Fruit fly (Drosophila melanogaster) whole organism, embryonic: ENCODE data around the gene CAHbeta.

Experiments
- Ada2b ChIP-seq: fragments of 200-800 bp; sonication (Bioruptor generic); IDR thresholded peaks from 2 replicates; pipeline ENCODE4 v1.3.6; 2022; ENCODE audit warnings: missing biosample characterization, missing genetic modification characterization
- Aef1 ChIP-seq: fragments of 200-800 bp; sonication (Bioruptor generic); IDR thresholded peaks from 3 replicates; pipeline ENCODE4 v1.3.6; 2022; ENCODE audit warnings: missing biosample characterization, missing genetic modification characterization
- Bteb2 ChIP-seq: fragments of 200-800 bp; sonication (Bioruptor generic); optimal IDR thresholded peaks from 2 replicates; lab custom pipeline; 2016; ENCODE audit warnings: missing biosample characterization, missing genetic modification characterization
- CG11504 ChIP-seq: fragments of 200-800 bp; sonication (Bioruptor generic); optimal IDR thresholded peaks from 3 replicates; lab custom pipeline; 2019; ENCODE audit warnings: missing biosample characterization, mild to moderate bottlenecking, missing genetic modification characterization, moderate library complexity
- CG12391 ChIP-seq: fragments of 200-800 bp; sonication (Bioruptor generic); optimal IDR thresholded peaks from 3 replicates; lab custom pipeline; 2018; ENCODE audit warnings: missing biosample characterization, mild to moderate bottlenecking, missing genetic modification characterization, moderate library complexity
- CG13296 ChIP-seq: fragments of 200-800 bp; sonication (Bioruptor generic); optimal IDR thresholded peaks from 3 replicates; lab custom pipeline; 2018; ENCODE audit warnings: missing biosample characterization, mild to moderate bottlenecking, missing genetic modification characterization
- CG14710 ChIP-seq: fragments of 200-800 bp; sonication (Bioruptor generic); optimal IDR thresholded peaks from 3 replicates; lab custom pipeline; 2019; ENCODE audit warnings: missing biosample characterization, mild to moderate bottlenecking, missing genetic modification characterization, moderate library complexity
- CG15073 ChIP-seq: fragments of 200-800 bp; sonication (Bioruptor generic); optimal IDR thresholded peaks from 2 replicates; lab custom pipeline; 2016; ENCODE audit warnings: missing biosample characterization, missing genetic modification characterization
- CG16815 ChIP-seq: fragments of 200-800 bp; sonication (Bioruptor generic); optimal IDR thresholded peaks from 3 replicates; lab custom pipeline; 2017; ENCODE audit warnings: missing biosample characterization, mild to moderate bottlenecking, missing genetic modification characterization
- CG17385 ChIP-seq: fragments of 200-800 bp; sonication (Bioruptor generic); optimal IDR thresholded peaks from 3 replicates; lab custom pipeline; 2018; ENCODE audit warnings: missing biosample characterization, mild to moderate bottlenecking, missing genetic modification characterization
- CG17829 ChIP-seq: fragments of 200-800 bp; optimal IDR thresholded peaks from 2 replicates; lab custom pipeline; 2019; ENCODE audit warnings: missing biosample characterization, mild to moderate bottlenecking, missing genetic modification characterization, moderate library complexity
- CG2129 ChIP-seq: fragments of 200-800 bp; sonication (Bioruptor generic); IDR thresholded peaks from 2 replicates; pipeline ENCODE4 v1.3.6; 2022; ENCODE audit warnings: missing biosample characterization, missing genetic modification characterization; ENCODE audit not compliant: partially characterized antibody
- CG2875 ChIP-seq: fragments of 200-800 bp; sonication (Bioruptor generic); optimal IDR thresholded peaks from 2 replicates; lab custom pipeline; 2017; ENCODE audit warnings: missing biosample characterization, mild to moderate bottlenecking, missing genetic modification characterization, missing genetic modification reagents
- CG31365 ChIP-seq: fragments of 200-800 bp; sonication (Bioruptor generic); optimal IDR thresholded peaks from 2 replicates; lab custom pipeline; 2018; ENCODE audit warnings: missing biosample characterization, mild to moderate bottlenecking, missing genetic modification characterization
- CG3726 ChIP-seq: fragments of 200-800 bp; sonication (Bioruptor generic); IDR thresholded peaks from 3 replicates; pipeline ENCODE4, ENCODE4 v1.3.6; 2022; ENCODE audit warnings: missing biosample characterization, missing genetic modification characterization
- CG42726 ChIP-seq: fragments of 200-800 bp; sonication (Bioruptor generic); IDR thresholded peaks from 2 replicates; pipeline ENCODE4 v1.3.6; 2022; ENCODE audit warnings: missing biosample characterization, missing genetic modification characterization; ENCODE audit not compliant: partially characterized antibody
- CG4282 ChIP-seq: fragments of 200-800 bp; sonication (Bioruptor generic); optimal IDR thresholded peaks from 2 replicates; lab custom pipeline; 2016; ENCODE audit warnings: missing biosample characterization, missing genetic modification characterization
- CG4404 ChIP-seq: fragments of 200-800 bp; sonication (Bioruptor generic); IDR thresholded peaks from 2 replicates; pipeline ENCODE4 v1.3.6; 2022; ENCODE audit warnings: missing biosample characterization, missing genetic modification characterization
- CG4730 ChIP-seq: fragments of 200-800 bp; sonication (Bioruptor generic); IDR thresholded peaks from 2 replicates; pipeline ENCODE4 v1.3.6; 2022; ENCODE audit warnings: missing biosample characterization, missing genetic modification characterization
- CG6272 ChIP-seq: fragments of 200-800 bp; sonication (Bioruptor generic); IDR thresholded peaks from 2 replicates; pipeline ENCODE4 v1.3.6; 2022; ENCODE audit warnings: missing biosample characterization, missing genetic modification characterization
- CG6654 ChIP-seq: fragments of 200-800 bp; sonication (Bioruptor generic); optimal IDR thresholded peaks from 2 replicates; lab custom pipeline; 2017; ENCODE audit warnings: missing biosample characterization, mild to moderate bottlenecking, missing genetic modification characterization
- CG6683 ChIP-seq: fragments of 200-800 bp; sonication (Bioruptor generic); optimal IDR thresholded peaks from 2 replicates; lab custom pipeline; 2017; ENCODE audit warnings: missing biosample characterization, mild to moderate bottlenecking, missing genetic modification characterization, missing genetic modification reagents
- CG7372 ChIP-seq: fragments of 200-800 bp; sonication (Bioruptor generic); IDR thresholded peaks from 2 replicates; pipeline ENCODE4 v1.3.6; 2022; ENCODE audit warnings: missing biosample characterization, missing genetic modification characterization
- CG7928 ChIP-seq: fragments of 200-800 bp; sonication (Bioruptor generic); optimal IDR thresholded peaks from 2 replicates; lab custom pipeline; 2017; ENCODE audit warnings: missing biosample characterization, mild to moderate bottlenecking, missing genetic modification characterization
- CG9437 ChIP-seq: fragments of 200-800 bp; sonication (Bioruptor generic); optimal IDR thresholded peaks from 2 replicates; lab custom pipeline; 2018; ENCODE audit warnings: missing biosample characterization, mild to moderate bottlenecking, missing genetic modification characterization
- CHES-1-like ChIP-seq: fragments of 200-800 bp; sonication (Bioruptor generic); optimal IDR thresholded peaks from 2 replicates; lab custom pipeline; 2016; ENCODE audit warnings: missing biosample characterization, missing genetic modification characterization
- E2f1 ChIP-seq: fragments of 200-800 bp; sonication (Bioruptor generic); IDR thresholded peaks from 2 replicates; pipeline ENCODE4 v1.3.6; 2022; ENCODE audit warnings: missing biosample characterization, missing genetic modification characterization
- Gsc ChIP-seq: fragments of 200-800 bp; sonication (Bioruptor generic); IDR thresholded peaks from 2 replicates; pipeline ENCODE4 v1.3.6; 2022; ENCODE audit warnings: missing biosample characterization, missing genetic modification characterization
- Hey ChIP-seq: fragments of 200-800 bp; sonication (Bioruptor generic); optimal IDR thresholded peaks from 3 replicates; lab custom pipeline; 2018; ENCODE audit warnings: missing biosample characterization, mild to moderate bottlenecking, missing genetic modification characterization
- Hr51 ChIP-seq, 2 experiments: fragments of 200-800 bp; sonication (Bioruptor generic); optimal IDR thresholded peaks; 2 replicates in 1 of 2; 3 replicates in 1 of 2; lab custom pipeline; 2016 to 2018; ENCODE audit warnings: missing biosample characterization in 2 of 2, missing genetic modification characterization in 2 of 2, mild to moderate bottlenecking in 1 of 2, moderate library complexity in 1 of 2
- Kr ChIP-seq: fragments of 200-800 bp; sonication (Bioruptor generic); optimal IDR thresholded peaks from 2 replicates; lab custom pipeline; 2017; ENCODE audit warnings: missing biosample characterization, mild to moderate bottlenecking, missing genetic modification characterization
- NK7.1 ChIP-seq: fragments of 200-800 bp; sonication (Bioruptor generic); optimal IDR thresholded peaks from 3 replicates; lab custom pipeline; 2016; ENCODE audit warnings: missing biosample characterization, missing genetic modification characterization
- Sox100B ChIP-seq: fragments of 200-800 bp; sonication (Bioruptor generic); optimal IDR thresholded peaks from 3 replicates; lab custom pipeline; 2018; ENCODE audit warnings: missing biosample characterization, mild to moderate bottlenecking, missing genetic modification characterization
- Taf1 ChIP-seq: fragments of 200-800 bp; sonication (Bioruptor generic); IDR thresholded peaks from 2 replicates; pipeline ENCODE4 v1.3.6; 2022; ENCODE audit warnings: missing biosample characterization, missing genetic modification characterization
- Xbp1 ChIP-seq: fragments of 200-800 bp; sonication (Bioruptor generic); optimal IDR thresholded peaks from 3 replicates; lab custom pipeline; 2016; ENCODE audit warnings: missing biosample characterization, mild to moderate bottlenecking, missing genetic modification characterization
- aop ChIP-seq: fragments of 200-800 bp; sonication (Bioruptor generic); IDR thresholded peaks from 2 replicates; pipeline ENCODE4 v1.3.6; 2022; ENCODE audit warnings: missing biosample characterization, missing genetic modification characterization
- ash1 ChIP-seq: fragments of 200-800 bp; sonication (Bioruptor generic); optimal IDR thresholded peaks from 2 replicates; lab custom pipeline; 2018; ENCODE audit warnings: missing biosample characterization, mild to moderate bottlenecking, missing genetic modification characterization
- bbx ChIP-seq: fragments of 200-800 bp; sonication (Bioruptor generic); IDR thresholded peaks from 2 replicates; pipeline ENCODE4 v1.3.6; 2022; ENCODE audit warnings: missing biosample characterization, missing genetic modification characterization; ENCODE audit not compliant: partially characterized antibody
- bigmax ChIP-seq: fragments of 200-800 bp; sonication (Bioruptor generic); optimal IDR thresholded peaks from 2 replicates; lab custom pipeline; 2018; ENCODE audit warnings: missing biosample characterization, mild to moderate bottlenecking, missing genetic modification characterization
- crc ChIP-seq: fragments of 200-800 bp; sonication (Bioruptor generic); optimal IDR thresholded peaks from 2 replicates; lab custom pipeline; 2016; ENCODE audit warnings: missing biosample characterization, missing genetic modification characterization
- dimm ChIP-seq: fragments of 200-800 bp; sonication (Bioruptor generic); IDR thresholded peaks from 2 replicates; pipeline ENCODE4 v1.3.6; 2022; ENCODE audit warnings: missing biosample characterization, missing genetic modification characterization
- dm ChIP-seq: fragments of 200-800 bp; sonication (Bioruptor generic); optimal IDR thresholded peaks from 3 replicates; lab custom pipeline; 2016; ENCODE audit warnings: missing biosample characterization, missing genetic modification characterization
- en ChIP-seq: fragments of 200-800 bp; sonication (Bioruptor generic); optimal IDR thresholded peaks from 2 replicates; lab custom pipeline; 2016; ENCODE audit warnings: missing biosample characterization, missing genetic modification characterization
- fru ChIP-seq: fragments of >200 bp; optimal IDR thresholded peaks from 2 replicates; lab custom pipeline; 2017
- kah ChIP-seq: fragments of 200-800 bp; sonication (Bioruptor generic); optimal IDR thresholded peaks from 2 replicates; lab custom pipeline; 2018; ENCODE audit warnings: missing biosample characterization, mild to moderate bottlenecking, missing genetic modification characterization
- nau ChIP-seq: fragments of 200-800 bp; sonication (Bioruptor generic); optimal IDR thresholded peaks from 3 replicates; lab custom pipeline; 2017; ENCODE audit warnings: missing biosample characterization, mild to moderate bottlenecking, missing genetic modification characterization, missing genetic modification reagents
- nmo ChIP-seq: fragments of 200-800 bp; sonication (Bioruptor generic); optimal IDR thresholded peaks from 2 replicates; lab custom pipeline; 2018; ENCODE audit warnings: missing biosample characterization, mild to moderate bottlenecking, missing genetic modification characterization, moderate library complexity
- stwl ChIP-seq: fragments of 200-800 bp; sonication (Bioruptor generic); optimal IDR thresholded peaks from 3 replicates; lab custom pipeline; 2018; ENCODE audit warnings: missing biosample characterization, mild to moderate bottlenecking, missing genetic modification characterization, moderate library complexity
- tll ChIP-seq, 2 experiments: fragments of 200-800 bp in 1 of 2; fragments of >200 bp in 1 of 2; sonication (Bioruptor generic) in 1 of 2; optimal IDR thresholded peaks; 2 replicates each; lab custom pipeline; 2017 to 2019; ENCODE audit warnings: missing biosample characterization in 2 of 2, missing genetic modification characterization in 2 of 2, mild to moderate bottlenecking in 1 of 2, moderate library complexity in 1 of 2
- wor ChIP-seq: fragments of 200-800 bp; sonication (Bioruptor generic); IDR thresholded peaks from 2 replicates; pipeline ENCODE4 v1.3.6; 2022; ENCODE audit warnings: missing biosample characterization, missing genetic modification characterization

The CAHbeta gene

DNA sequence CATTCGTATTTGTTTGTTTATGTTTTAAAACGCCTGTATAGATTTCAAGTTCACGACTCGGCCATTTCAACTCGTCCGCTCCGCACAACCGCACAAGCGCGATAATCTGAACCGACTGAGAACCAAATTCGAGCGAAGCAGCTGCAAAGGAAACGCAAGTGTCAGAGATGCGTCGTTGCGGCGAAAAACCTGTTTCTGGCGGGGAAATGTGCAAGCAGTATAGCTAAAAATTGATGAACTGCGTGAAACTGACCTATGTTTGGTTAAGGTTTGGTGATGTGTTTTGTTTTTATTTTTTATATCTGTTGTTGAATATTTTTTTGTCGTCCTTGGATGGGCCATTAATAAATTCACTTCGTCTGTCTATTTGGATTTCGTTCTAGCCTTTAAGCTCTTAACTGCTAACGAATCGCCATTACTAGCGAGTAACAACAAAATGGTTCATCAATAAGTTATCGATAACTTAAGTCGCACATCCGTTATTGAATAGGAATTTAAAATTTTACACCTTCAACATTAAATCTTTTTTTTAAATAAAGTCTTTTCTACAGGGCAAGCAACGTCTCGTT, 48.8 kb upstream of the CAHbeta start, which contains the start of gene pyd (continued):
- TF ChIP-seq stwl (peak; percentile 75), CG6683 (GFP tag; lab: Kevin White, UChicago) (no peak), wor (GFP tag; lab: Robert Waterston, UW) (no peak), fru (lab: Kevin White, UChicago) (no peak), Kr (GFP tag; lab: Kevin White, UChicago) (no peak), tll (GFP tag; optimal IDR thresholded peaks at IDR 0.05; lab: Kevin White, UChicago) (peak; percentile 17 to 71), CG7372 (GFP tag; lab: Robert Waterston, UW) (no peak), crc (GFP tag; lab: Kevin White, UChicago) (no peak), Hey (tag; lab: Kevin White, UChicago) (peak; percentile 53), Bteb2 (peak; percentile 63), Aef1 (GFP tag; lab: Robert Waterston, UW) (0 out of 3 replicates have a peak, but pooled peaks have one; percentile 22), CG4404 (0 out of 2 replicates have a peak, but pooled peaks have one; percentile 18), CG17829 (tag; lab: Kevin White, UChicago) (peak; percentile 71), CG7928 (GFP tag; lab: Kevin White, UChicago) (peak; percentile 43), CG9437 (GFP tag; lab: Kevin White, UChicago) (peak; percentile 43), Gsc (GFP tag; lab: Robert Waterston, UW) (no peak), dimm (GFP tag; lab: Robert Waterston, UW) (no peak), CG6654 (GFP tag; lab: Kevin White, UChicago) (no peak), Ada2b (GFP tag; lab: Robert Waterston, UW) (0 out of 2 replicates have a peak, but pooled peaks have one; percentile 18), E2f1 (GFP tag; lab: Robert Waterston, UW) (no peak), CG2129 (no peak), CG31365 (peak; percentile 28), aop (GFP tag; lab: Robert Waterston, UW) (no peak), CG12391 (tag; lab: Kevin White, UChicago) (peak; percentile 74), CG2875 (no peak), Hr51 (GFP tag; optimal IDR thresholded peaks at IDR 0.05; lab: Kevin White, UChicago) (peak; percentile 60 to 63), kah (GFP tag; lab: Kevin White, UChicago) (peak; percentile 43), CG11504 (tag; lab: Kevin White, UChicago) (peak; percentile 69), CG4282 (GFP tag; lab: Kevin White, UChicago) (peak; percentile 51), nmo (GFP tag; lab: Kevin White, UChicago) (peak; percentile 76), bbx (peak; percentile 71), en (GFP tag; lab: Kevin White, UChicago) (peak; percentile 18), NK7.1 (GFP tag; lab: Kevin White, UChicago) (peak; percentile 51), Sox100B (GFP tag; lab: Kevin White, UChicago) (peak; percentile 66), CG17385 (GFP tag; lab: Kevin White, UChicago) (peak; percentile 47), CG15073 (GFP tag; lab: Kevin White, UChicago) (no peak), CG42726 (GFP tag; lab: Robert Waterston, UW) (peak; percentile 66; the same call in 1 of the 2 replicates), Xbp1 (peak; percentile 68), CHES-1-like (GFP tag; lab: Kevin White, UChicago) (peak; percentile 83), bigmax (GFP tag; lab: Kevin White, UChicago) (peak; percentile 51), nau (GFP tag; lab: Kevin White, UChicago) (peak; percentile 43), ash1 (GFP tag; lab: Kevin White, UChicago) (peak; percentile 31), CG4730 (GFP tag; lab: Robert Waterston, UW) (no peak), CG13296 (GFP tag; lab: Kevin White, UChicago) (peak; percentile 69), dm (GFP tag; lab: Kevin White, UChicago) (peak; percentile 3), CG14710 (peak; percentile 74), CG6272 (no peak), CG16815 (peak; percentile 26), Taf1 (GFP tag; lab: Robert Waterston, UW) (no peak), CG3726 (GFP tag; lab: Robert Waterston, UW) (no peak)
